Worm (Caenorhabditis elegans) whole organism, late embryonic: Measurements from ENCODE around the gene Y54E2A.9.

ENCODE experiments used
- ahr-1 ChIP-seq: sonication (generic microtip); optimal IDR thresholded peaks from 2 replicates; lab custom pipeline; 2016; ENCODE audit warnings: missing genetic modification characterization, missing compliant biosample characterization
- ama-1 ChIP-seq: fragments of 150-350 bp; optimal IDR thresholded peaks from 2 replicates; lab custom pipeline; 2014
- ceh-24 ChIP-seq: sonication (generic microtip); optimal IDR thresholded peaks from 2 replicates; lab custom pipeline; 2016; ENCODE audit warnings: mild to moderate bottlenecking, missing genetic modification characterization, missing compliant biosample characterization
- elt-2 ChIP-seq: sonication (generic microtip); optimal IDR thresholded peaks from 2 replicates; lab custom pipeline; 2016; ENCODE audit warnings: missing genetic modification reagents, missing genetic modification characterization, missing compliant biosample characterization
- hlh-30 ChIP-seq: sonication (generic microtip); optimal IDR thresholded peaks from 2 replicates; lab custom pipeline; 2017; ENCODE audit warnings: antibody characterized with exemption, missing genetic modification characterization, missing compliant biosample characterization; ENCODE audit not compliant: insufficient read depth
- pha-4 ChIP-seq: fragments of 150-350 bp; optimal IDR thresholded peaks from 2 replicates; lab custom pipeline; 2018; ENCODE audit warnings: missing biosample characterization, missing genetic modification reagents, missing genetic modification characterization
- pqm-1 ChIP-seq: sonication (generic microtip); optimal IDR thresholded peaks from 2 replicates; lab custom pipeline; 2016; ENCODE audit warnings: missing genetic modification characterization, missing compliant biosample characterization
- ttx-3 ChIP-seq: sonication (generic microtip); optimal IDR thresholded peaks from 2 replicates; lab custom pipeline; 2016; ENCODE audit warnings: missing genetic modification reagents, missing genetic modification characterization, missing compliant biosample characterization

- no peak for TF ChIP-seq pha-4 (tag; lab: Kevin White, UChicago)
- TF ChIP-seq ahr-1 (tag; lab: Kevin White, UChicago): no peak
- no peak for TF ChIP-seq hlh-30
- no peak for TF ChIP-seq ama-1 (lab: Kevin White, UChicago)
- TF ChIP-seq elt-2: peak; percentile 56
- peak; percentile 29 for TF ChIP-seq ttx-3 (tag; lab: Kevin White, UChicago)
- no peak for TF ChIP-seq ceh-24 (tag; lab: Kevin White, UChicago)
- peak; percentile 69 for TF ChIP-seq pqm-1 (tag; lab: Kevin White, UChicago)
Measured at ce11 chrII:14794935-14795454, 9.2 kb upstream of the Y54E2A.9 start, which contains the start of gene eif-3.B.
